Fruit fly (Drosophila melanogaster): ENCODE results near the gene CG13760.
A peak's percentile ranks its signal among the peaks of the same experiment; 100 is the strongest.

CG13760 gene

dm6 chrX:2608470-2609157 is 23.1 kb upstream of the CG13760 start, which contains the start of gene Smyd3 (continued):
- 0 out of 2 replicates have a peak, but pooled peaks have one; percentile 12 for TF ChIP-seq unc-4 (GFP tag; IDR thresholded peaks at IDR 0.05; ENCODE audit: partially characterized antibody)
- peak; percentile 84 for TF ChIP-seq HLH3B (GFP tag; IDR thresholded peaks at IDR 0.05)
- peak; percentile 6 for TF ChIP-seq Fer2 (tag; optimal IDR thresholded peaks at IDR 0.05)
- TF ChIP-seq inv (GFP tag; IDR thresholded peaks at IDR 0.05; ENCODE audit: partially characterized antibody): no peak
- TF ChIP-seq p53 (GFP tag; optimal IDR thresholded peaks at IDR 0.05): peak; percentile 47
- TF ChIP-seq CG4424 (GFP tag; optimal IDR thresholded peaks at IDR 0.05): peak; percentile 80
- no peak for TF ChIP-seq zf30C (GFP tag; optimal IDR thresholded peaks at IDR 0.05)
- no peak for TF ChIP-seq Lim3 (GFP tag; IDR thresholded peaks at IDR 0.05)
- peak; percentile 64; the same call in 1 of the 3 replicates for TF ChIP-seq C15 (GFP tag; IDR thresholded peaks at IDR 0.05)
- TF ChIP-seq amos (GFP tag; IDR thresholded peaks at IDR 0.05; ENCODE audit: partially characterized antibody): no peak
- no peak for TF ChIP-seq jigr1 (GFP tag; IDR thresholded peaks at IDR 0.05)
- peak; percentile 58 for TF ChIP-seq CG14710 (tag; optimal IDR thresholded peaks at IDR 0.05)
- TF ChIP-seq Bgb (GFP tag; IDR thresholded peaks at IDR 0.05; ENCODE audit: partially characterized antibody): peak; percentile 13; the same call in 1 of the 2 replicates
- TF ChIP-seq fu2 (GFP tag; optimal IDR thresholded peaks at IDR 0.05): peak; percentile 71
- TF ChIP-seq lbe (GFP tag; optimal IDR thresholded peaks at IDR 0.05): peak; percentile 80
- TF ChIP-seq cas (GFP tag; IDR thresholded peaks at IDR 0.05): peak; percentile 71
- TF ChIP-seq CG3726 (GFP tag; IDR thresholded peaks at IDR 0.05): 0 out of 3 replicates have a peak, but pooled peaks have one; percentile 26
- peak; percentile 70 for TF ChIP-seq CHES-1-like (GFP tag; optimal IDR thresholded peaks at IDR 0.05)
- peak; percentile 76 for TF ChIP-seq CG2712 (tag; optimal IDR thresholded peaks at IDR 0.05)
- peak; percentile 29 for TF ChIP-seq CG3995 (GFP tag; optimal IDR thresholded peaks at IDR 0.05)
- no peak for TF ChIP-seq CG8359 (GFP tag; optimal IDR thresholded peaks at IDR 0.05; ENCODE audit: borderline replicate concordance)
- TF ChIP-seq usp (GFP tag; optimal IDR thresholded peaks at IDR 0.05): no peak
- peak; percentile 65 for TF ChIP-seq Optix (GFP tag; IDR thresholded peaks at IDR 0.05)
- no peak for TF ChIP-seq D19B (GFP tag; optimal IDR thresholded peaks at IDR 0.05)
- peak; percentile 73 for TF ChIP-seq bab2 (GFP tag; optimal IDR thresholded peaks at IDR 0.05)
- TF ChIP-seq CG17802 (tag; optimal IDR thresholded peaks at IDR 0.05): peak; percentile 18
- peak; percentile 62 for TF ChIP-seq eyg (GFP tag; optimal IDR thresholded peaks at IDR 0.05)
- TF ChIP-seq MTF-1 (GFP tag; optimal IDR thresholded peaks at IDR 0.05; ENCODE audit: borderline replicate concordance): peak; percentile 37
- no peak for TF ChIP-seq odd (GFP tag; optimal IDR thresholded peaks at IDR 0.05)
- TF ChIP-seq CG2889 (GFP tag; IDR thresholded peaks at IDR 0.05): peak; percentile 76
- peak; percentile 69 for TF ChIP-seq phol (tag; optimal IDR thresholded peaks at IDR 0.05)
- peak; percentile 63 for TF ChIP-seq gcm2 (GFP tag; optimal IDR thresholded peaks at IDR 0.05)
- peak; percentile 80 for TF ChIP-seq Max (GFP tag; optimal IDR thresholded peaks at IDR 0.05)
- no peak for TF ChIP-seq Dll (GFP tag; IDR thresholded peaks at IDR 0.05; ENCODE audit: partially characterized antibody)
- no peak for TF ChIP-seq CG2875 (GFP tag; optimal IDR thresholded peaks at IDR 0.05)
- no peak for TF ChIP-seq CG4328 (GFP tag; optimal IDR thresholded peaks at IDR 0.05)
- peak; percentile 67 for TF ChIP-seq her (GFP tag; optimal IDR thresholded peaks at IDR 0.05)
- TF ChIP-seq sc (optimal IDR thresholded peaks at IDR 0.05): no peak
- TF ChIP-seq sc (GFP tag; optimal IDR thresholded peaks at IDR 0.05): peak; percentile 42
- TF ChIP-seq CG42726 (GFP tag; IDR thresholded peaks at IDR 0.05; ENCODE audit: partially characterized antibody): no peak
- TF ChIP-seq ci (GFP tag; IDR thresholded peaks at IDR 0.05): peak; percentile 90
- TF ChIP-seq CG3065 (GFP tag; optimal IDR thresholded peaks at IDR 0.05): peak; percentile 21
- TF ChIP-seq CG13287 (GFP tag; IDR thresholded peaks at IDR 0.05; ENCODE audit: partially characterized antibody): no peak
- no peak; the same call in 1 of the 2 replicates for TF ChIP-seq CG31441 (GFP tag; IDR thresholded peaks at IDR 0.05)
- peak; percentile 64 for TF ChIP-seq CG10654 (GFP tag; optimal IDR thresholded peaks at IDR 0.05)
- no peak for TF ChIP-seq caup (GFP tag; optimal IDR thresholded peaks at IDR 0.05; ENCODE audit: severe bottlenecking)
- peak; percentile 84 for TF ChIP-seq CG18599 (GFP tag; optimal IDR thresholded peaks at IDR 0.05)
- peak; percentile 77 for TF ChIP-seq Fer1 (GFP tag; optimal IDR thresholded peaks at IDR 0.05)
- peak; percentile 74 for TF ChIP-seq esg (GFP tag; conservative IDR thresholded peaks at IDR 0.05)

Data from whole organism, embryonic.